Worm (Caenorhabditis elegans): ENCODE data around the gene nhr-173.

Gene nhr-173

ce11 chrX:6674333-6674919, 19.1 kb downstream of the nhr-173 start, which contains the start of gene F38B6.4:
Gene F38B6.4, plus strand, starts transcription at chrX:6674869.
- no peak for TF ChIP-seq tra-4 (tag; optimal IDR thresholded peaks at IDR 0.05)
- TF ChIP-seq pes-1 (GFP tag; IDR thresholded peaks at IDR 0.05) = no peak
- no peak for TF ChIP-seq ama-1 (optimal IDR thresholded peaks at IDR 0.05)
- no peak for TF ChIP-seq sea-1 (GFP tag; conservative IDR thresholded peaks at IDR 0.05)
- TF ChIP-seq hnd-1 (tag; optimal IDR thresholded peaks at IDR 0.05) = no peak
- TF ChIP-seq hmbx-1 (tag; optimal IDR thresholded peaks at IDR 0.05) = no peak
- TF ChIP-seq F13C5.2 (tag; optimal IDR thresholded peaks at IDR 0.05) = no peak
- no peak for TF ChIP-seq tbx-37 (GFP tag; conservative IDR thresholded peaks at IDR 0.05)
- TF ChIP-seq tbx-11 (GFP tag; IDR thresholded peaks at IDR 0.05) = no peak
- TF ChIP-seq B0310.2 (tag; optimal IDR thresholded peaks at IDR 0.05) = no peak
- no peak for TF ChIP-seq aly-1 (tag; optimal IDR thresholded peaks at IDR 0.05)
- TF ChIP-seq scrt-1 (GFP tag; IDR thresholded peaks at IDR 0.05) = no peak
- no peak for TF ChIP-seq ets-7 (tag; optimal IDR thresholded peaks at IDR 0.05)
- no peak for TF ChIP-seq ceh-36 (tag; optimal IDR thresholded peaks at IDR 0.05)
- no peak for TF ChIP-seq flt-1 (GFP tag; IDR thresholded peaks at IDR 0.05)
- TF ChIP-seq hmg-4 (GFP tag; optimal IDR thresholded peaks at IDR 0.05) = no peak
- TF ChIP-seq ceh-13 (GFP tag; optimal IDR thresholded peaks at IDR 0.05) = no peak

DNA sequence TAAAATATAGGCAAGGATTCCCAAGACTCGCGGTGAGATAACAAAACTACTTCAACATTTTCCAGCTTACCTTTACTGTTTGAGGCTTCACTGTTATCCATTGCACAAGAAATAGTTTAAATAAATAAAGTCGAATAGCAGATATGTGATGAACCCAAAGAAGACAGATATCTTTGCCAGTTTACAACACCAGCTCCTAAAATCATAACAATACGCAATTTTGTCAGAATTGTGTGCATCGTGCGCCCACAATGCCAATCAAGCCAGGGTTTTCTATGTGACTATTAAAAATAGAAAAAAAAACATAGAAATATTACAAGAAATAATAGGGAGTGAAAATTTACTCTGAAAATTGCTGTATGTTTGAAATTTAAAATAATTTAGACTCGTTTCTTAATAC, 27.4 kb downstream of the nhr-173 start, which contains the start of gene F38B6.8:
Gene F38B6.8, minus strand, starts transcription at position 101 of the 400 bp plus-strand sequence.
- TF ChIP-seq tbx-37 (GFP tag; conservative IDR thresholded peaks at IDR 0.05) = no peak

DNA sequence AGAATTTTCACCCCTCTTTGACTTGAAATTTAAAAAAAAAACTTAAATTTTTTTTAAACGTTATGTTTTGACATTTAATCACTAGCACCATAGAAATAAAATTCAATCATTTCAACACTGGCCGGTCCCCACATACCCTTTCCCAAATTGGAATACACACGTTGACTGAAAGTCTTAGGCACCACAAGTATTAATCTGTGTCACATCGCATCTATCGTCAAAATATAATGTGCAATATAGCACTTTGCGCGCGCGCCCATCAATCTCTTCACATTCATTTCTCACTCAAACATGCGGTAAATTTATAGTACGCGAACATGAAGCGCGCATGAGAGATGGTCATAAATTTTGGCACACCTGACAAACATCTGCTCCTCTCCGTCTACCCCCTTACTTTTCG, 32.0 kb downstream of the nhr-173 start:
- TF ChIP-seq tbx-37 (GFP tag; conservative IDR thresholded peaks at IDR 0.05) (no peak), aly-1 (tag; optimal IDR thresholded peaks at IDR 0.05) (no peak), sea-1 (GFP tag; conservative IDR thresholded peaks at IDR 0.05) (no peak), scrt-1 (GFP tag; IDR thresholded peaks at IDR 0.05) (no peak), hnd-1 (tag; optimal IDR thresholded peaks at IDR 0.05) (no peak), pes-1 (GFP tag; IDR thresholded peaks at IDR 0.05) (no peak), ets-7 (tag; optimal IDR thresholded peaks at IDR 0.05) (no peak), tra-4 (tag; optimal IDR thresholded peaks at IDR 0.05) (no peak), hmbx-1 (tag; optimal IDR thresholded peaks at IDR 0.05) (no peak), hmg-4 (GFP tag; optimal IDR thresholded peaks at IDR 0.05) (no peak), F13C5.2 (tag; optimal IDR thresholded peaks at IDR 0.05) (no peak), ama-1 (optimal IDR thresholded peaks at IDR 0.05) (no peak), ceh-36 (tag; optimal IDR thresholded peaks at IDR 0.05) (no peak)

ce11 chrX:6687756-6688155, 32.4 kb downstream of the nhr-173 start:
- no peak for TF ChIP-seq flt-1 (GFP tag; IDR thresholded peaks at IDR 0.05)
- no peak for TF ChIP-seq ets-7 (tag; optimal IDR thresholded peaks at IDR 0.05)
- no peak for TF ChIP-seq hmbx-1 (tag; optimal IDR thresholded peaks at IDR 0.05)
- TF ChIP-seq aly-1 (tag; optimal IDR thresholded peaks at IDR 0.05) = no peak
- no peak for TF ChIP-seq sea-1 (GFP tag; conservative IDR thresholded peaks at IDR 0.05)
- no peak for TF ChIP-seq hmg-4 (GFP tag; optimal IDR thresholded peaks at IDR 0.05)
- TF ChIP-seq ceh-36 (tag; optimal IDR thresholded peaks at IDR 0.05) = no peak
- no peak for TF ChIP-seq tbx-37 (GFP tag; conservative IDR thresholded peaks at IDR 0.05)

- TF ChIP-seq hmbx-1 (tag; optimal IDR thresholded peaks at IDR 0.05) (no peak), aly-1 (tag; optimal IDR thresholded peaks at IDR 0.05) (no peak)
These were observed 33.7 kb downstream of the nhr-173 start for ce11 chrX:6688953-6689562.

DNA sequence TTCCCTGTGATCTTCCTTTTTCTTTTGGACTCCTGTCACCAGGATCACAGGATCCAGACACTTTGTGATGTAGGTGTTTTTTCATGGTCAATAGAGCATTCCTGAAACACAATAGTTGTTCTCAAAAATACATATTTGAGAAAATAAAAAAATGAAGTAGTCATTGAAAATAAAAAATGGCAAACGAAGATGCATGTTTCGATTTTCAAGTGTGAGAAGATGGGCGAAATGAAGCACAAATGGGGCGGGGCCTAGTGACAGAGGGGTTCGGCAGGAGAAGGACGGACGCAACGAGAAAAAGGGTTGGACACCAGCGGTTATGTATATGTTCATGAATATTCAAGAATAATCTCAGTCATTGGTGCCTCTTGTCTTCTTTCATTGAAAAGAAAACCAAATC, 34.7 kb downstream of the nhr-173 start, which contains the start of gene F38B6.6:
Gene F38B6.6, minus strand, starts transcription at position 101 of the 400 bp plus-strand sequence.
- TF ChIP-seq tbx-11 (GFP tag; IDR thresholded peaks at IDR 0.05) = no peak
- no peak for TF ChIP-seq aly-1 (tag; optimal IDR thresholded peaks at IDR 0.05)
- no peak for TF ChIP-seq ceh-13 (GFP tag; optimal IDR thresholded peaks at IDR 0.05)
- TF ChIP-seq flt-1 (GFP tag; IDR thresholded peaks at IDR 0.05) = no peak
- no peak for TF ChIP-seq pes-1 (GFP tag; IDR thresholded peaks at IDR 0.05)
- no peak for TF ChIP-seq hnd-1 (tag; optimal IDR thresholded peaks at IDR 0.05)
- no peak for TF ChIP-seq tbx-37 (GFP tag; conservative IDR thresholded peaks at IDR 0.05)
- no peak for TF ChIP-seq B0310.2 (tag; optimal IDR thresholded peaks at IDR 0.05)
- TF ChIP-seq tra-4 (tag; optimal IDR thresholded peaks at IDR 0.05) = no peak
- no peak for TF ChIP-seq F13C5.2 (tag; optimal IDR thresholded peaks at IDR 0.05)
- TF ChIP-seq hmg-4 (GFP tag; optimal IDR thresholded peaks at IDR 0.05) = no peak

DNA sequence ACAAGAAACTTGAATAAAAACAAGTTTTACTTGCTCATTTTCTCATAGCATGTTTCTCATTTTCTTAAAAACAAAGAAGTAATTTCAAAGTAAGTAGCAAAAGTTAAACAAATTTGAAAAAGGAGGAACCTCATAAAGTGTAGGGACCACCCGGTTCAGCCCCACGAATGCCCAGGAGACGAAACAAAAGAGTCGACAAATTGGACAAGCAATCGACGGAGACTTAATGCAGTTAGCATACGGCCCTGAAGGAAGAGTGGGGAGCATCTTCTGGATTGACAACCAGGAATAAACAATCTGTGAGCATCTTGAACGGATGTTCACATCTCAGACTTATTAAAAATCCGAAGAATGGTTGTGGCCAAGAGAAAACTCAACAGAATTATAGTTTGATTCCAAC, 36.3 kb downstream of the nhr-173 start:
- TF ChIP-seq scrt-1 (GFP tag; IDR thresholded peaks at IDR 0.05) = no peak
- TF ChIP-seq ceh-13 (GFP tag; optimal IDR thresholded peaks at IDR 0.05) = no peak
- TF ChIP-seq tra-4 (tag; optimal IDR thresholded peaks at IDR 0.05) = no peak
- no peak for TF ChIP-seq hmg-4 (GFP tag; optimal IDR thresholded peaks at IDR 0.05)
- TF ChIP-seq hmbx-1 (tag; optimal IDR thresholded peaks at IDR 0.05) = no peak
- TF ChIP-seq sea-1 (GFP tag; conservative IDR thresholded peaks at IDR 0.05) = no peak

- TF ChIP-seq tra-4 (tag; optimal IDR thresholded peaks at IDR 0.05) = no peak
- TF ChIP-seq F13C5.2 (tag; optimal IDR thresholded peaks at IDR 0.05) = no peak
- no peak for TF ChIP-seq sea-1 (GFP tag; conservative IDR thresholded peaks at IDR 0.05)
- no peak for TF ChIP-seq ama-1 (optimal IDR thresholded peaks at IDR 0.05)
- no peak for TF ChIP-seq B0310.2 (tag; optimal IDR thresholded peaks at IDR 0.05)
- TF ChIP-seq hnd-1 (tag; optimal IDR thresholded peaks at IDR 0.05) = no peak
- TF ChIP-seq ceh-36 (tag; optimal IDR thresholded peaks at IDR 0.05) = no peak
- TF ChIP-seq scrt-1 (GFP tag; IDR thresholded peaks at IDR 0.05) = no peak
- no peak for TF ChIP-seq hmg-4 (GFP tag; optimal IDR thresholded peaks at IDR 0.05)
- TF ChIP-seq pes-1 (GFP tag; IDR thresholded peaks at IDR 0.05) = no peak
- no peak for TF ChIP-seq ceh-13 (GFP tag; optimal IDR thresholded peaks at IDR 0.05)
- TF ChIP-seq tbx-11 (GFP tag; IDR thresholded peaks at IDR 0.05) = no peak
These were observed 37.6 kb downstream of the nhr-173 start for ce11 chrX:6692896-6693295.
